Fruit fly (Drosophila melanogaster) whole organism: ENCODE measurements around the gene CG7778.

Experiments
- CG8478 ChIP-seq: fragments of >200 bp; optimal IDR thresholded peaks from 2 replicates; lab custom pipeline; 2018; ENCODE audit warnings: inconsistent platforms
- Dll ChIP-seq: fragments of >200 bp; optimal IDR thresholded peaks from 2 replicates; lab custom pipeline; 2017
- EcR ChIP-seq, 2 experiments: fragments of >200 bp; optimal IDR thresholded peaks; 2 replicates each; lab custom pipeline; 2017; ENCODE audit warnings: missing biosample characterization in 2 of 2, missing genetic modification characterization in 2 of 2, missing genetic modification reagents in 2 of 2
- psq ChIP-seq: fragments of >200 bp; optimal IDR thresholded peaks from 2 replicates; lab custom pipeline; 2017
- usp ChIP-seq: fragments of >200 bp; optimal IDR thresholded peaks from 2 replicates; lab custom pipeline; 2017; ENCODE audit warnings: missing biosample characterization, missing genetic modification characterization, mixed read lengths

- TF ChIP-seq CG8478 (lab: Kevin White, UChicago), result no peak
- no peak for TF ChIP-seq EcR (GFP tag; optimal IDR thresholded peaks at IDR 0.05; lab: Kevin White, UChicago)
- no peak for TF ChIP-seq usp (GFP tag; lab: Kevin White, UChicago)
- no peak for TF ChIP-seq Dll (lab: Kevin White, UChicago)
- TF ChIP-seq psq (lab: Kevin White, UChicago), result no peak
Measured at dm6 chr2L:8333624-8334023, 12.8 kb upstream of the CG7778 start.
